Fruit fly (Drosophila melanogaster) whole organism, pupa: ENCODE measurements around the gene GckIII.

ENCODE experiments used
- CG10348 ChIP-seq: fragments of 200-800 bp; sonication (Bioruptor generic); IDR thresholded peaks from 2 replicates; pipeline ENCODE4 v1.3.6; 2022; ENCODE audit warnings: missing biosample characterization, missing genetic modification characterization
- CG14655 ChIP-seq: fragments of 200-800 bp; sonication (Bioruptor generic); optimal IDR thresholded peaks from 3 replicates; lab custom pipeline; 2017; ENCODE audit warnings: mild to moderate bottlenecking, missing biosample characterization, missing genetic modification reagents, missing genetic modification characterization
- CG34367 ChIP-seq: fragments of 200-800 bp; sonication (Bioruptor generic); optimal IDR thresholded peaks from 2 replicates; lab custom pipeline; 2018; ENCODE audit warnings: missing biosample characterization, mild to moderate bottlenecking, missing genetic modification characterization
- CG4496 ChIP-seq: fragments of 200-800 bp; sonication (Bioruptor generic); IDR thresholded peaks from 3 replicates; pipeline ENCODE4 v1.3.6; 2022; ENCODE audit warnings: missing biosample characterization, missing genetic modification characterization
- CG8301 ChIP-seq: fragments of 200-800 bp; sonication (Bioruptor generic); optimal IDR thresholded peaks from 2 replicates; lab custom pipeline; 2018; ENCODE audit warnings: missing biosample characterization, mild to moderate bottlenecking, missing genetic modification characterization
- CG9948 ChIP-seq: fragments of 200-800 bp; sonication (Bioruptor generic); optimal IDR thresholded peaks from 2 replicates; lab custom pipeline; 2018; ENCODE audit warnings: missing biosample characterization, mild to moderate bottlenecking, missing genetic modification characterization, moderate library complexity
- EcR ChIP-seq: fragments of 200-800 bp; sonication (Bioruptor generic); optimal IDR thresholded peaks from 3 replicates; lab custom pipeline; 2019; ENCODE audit warnings: missing biosample characterization, missing genetic modification characterization, mild to moderate bottlenecking, moderate library complexity, missing genetic modification reagents
- Pif1B ChIP-seq: fragments of 200-800 bp; sonication (Bioruptor generic); optimal IDR thresholded peaks from 3 replicates; lab custom pipeline; 2016; ENCODE audit warnings: missing biosample characterization, missing genetic modification characterization
- Snoo ChIP-seq: fragments of 200-800 bp; sonication (Bioruptor generic); optimal IDR thresholded peaks from 3 replicates; lab custom pipeline; 2017; ENCODE audit warnings: missing biosample characterization, mild to moderate bottlenecking, missing genetic modification characterization, inconsistent platforms
- gl ChIP-seq: fragments of 200-800 bp; sonication (Bioruptor generic); optimal IDR thresholded peaks from 2 replicates; lab custom pipeline; 2018; ENCODE audit warnings: missing biosample characterization, mild to moderate bottlenecking, missing genetic modification characterization
- rn ChIP-seq: fragments of 200-800 bp; sonication (Bioruptor generic); IDR thresholded peaks from 2 replicates; pipeline ENCODE4 v1.3.6; 2022; ENCODE audit warnings: missing biosample characterization, missing genetic modification characterization

- TF ChIP-seq gl (tag; lab: Kevin White, UChicago) (no peak), Pif1B (no peak), CG10348 (GFP tag; lab: Robert Waterston, UW) (no peak), EcR (GFP tag; lab: Kevin White, UChicago) (no peak), CG34367 (no peak), CG8301 (tag; lab: Kevin White, UChicago) (no peak), CG9948 (tag; lab: Kevin White, UChicago) (no peak), CG4496 (GFP tag; lab: Robert Waterston, UW) (no peak), CG14655 (no peak), rn (GFP tag; lab: Robert Waterston, UW) (no peak), Snoo (no peak)
Observed at dm6 chr3R:17087977-17088618, 2.8 kb downstream of the GckIII start, which contains the start of gene cal1.
